Worm (Caenorhabditis elegans) whole organism, L4 larva: ENCODE results near the gene C17C3.11.

Experiments used
- F10B5.3 ChIP-seq: sonication (generic microtip); optimal IDR thresholded peaks from 2 replicates; lab custom pipeline; 2016; ENCODE audit warnings: mild to moderate bottlenecking, missing genetic modification characterization, missing compliant biosample characterization
- F26F4.8 ChIP-seq: fragments of 200-800 bp; sonication (Bioruptor generic); conservative IDR thresholded peaks from 2 replicates; pipeline ENCODE4 v1.3.6; 2022; ENCODE audit warnings: missing genetic modification characterization, missing compliant biosample characterization
- F37D6.2 ChIP-seq: sonication (generic microtip); optimal IDR thresholded peaks from 2 replicates; lab custom pipeline; 2016; ENCODE audit warnings: mild to moderate bottlenecking, missing genetic modification characterization, missing compliant biosample characterization
- F44E2.7 ChIP-seq: fragments of 200-800 bp; sonication (Bioruptor generic); IDR thresholded peaks from 2 replicates; pipeline ENCODE4 v2.1.2; 2022; ENCODE audit warnings: missing genetic modification characterization, missing compliant biosample characterization
- F49E8.2 ChIP-seq: sonication (generic microtip); optimal IDR thresholded peaks from 2 replicates; lab custom pipeline; 2016; ENCODE audit warnings: missing compliant biosample characterization, mild to moderate bottlenecking, missing genetic modification characterization, borderline replicate concordance
- T26A8.4 ChIP-seq: fragments of 200-800 bp; sonication (Bioruptor generic); IDR thresholded peaks from 2 replicates; pipeline ENCODE4 v1.3.6; 2022; ENCODE audit warnings: missing genetic modification characterization, missing compliant biosample characterization
- Y105C5A.15 ChIP-seq: fragments of 200-800 bp; sonication (Bioruptor generic); IDR thresholded peaks from 2 replicates; pipeline ENCODE4 v1.3.6; 2022; ENCODE audit warnings: missing genetic modification characterization, missing compliant biosample characterization
- Y5F2A.4 ChIP-seq: fragments of 200-800 bp; sonication (Bioruptor generic); optimal IDR thresholded peaks from 2 replicates; lab custom pipeline; 2018; ENCODE audit warnings: mild to moderate bottlenecking, missing genetic modification characterization, missing compliant biosample characterization
- Y75B8A.6 ChIP-seq: fragments of 200-800 bp; sonication (Bioruptor generic); IDR thresholded peaks from 2 replicates; pipeline ENCODE4 v1.3.6; 2022; ENCODE audit warnings: missing genetic modification reagents, missing genetic modification characterization, missing compliant biosample characterization
- attf-4 ChIP-seq: sonication (generic microtip); optimal IDR thresholded peaks from 3 replicates; lab custom pipeline; 2017; ENCODE audit warnings: missing biosample characterization, missing genetic modification characterization
- ceh-20 ChIP-seq: fragments of 200-800 bp; sonication (Bioruptor generic); IDR thresholded peaks from 2 replicates; pipeline ENCODE4 v1.3.6; 2022; ENCODE audit warnings: missing genetic modification reagents, missing genetic modification characterization, missing compliant biosample characterization
- ceh-28 ChIP-seq: fragments of 150-350 bp; optimal IDR thresholded peaks from 2 replicates; lab custom pipeline; 2014; ENCODE audit warnings: missing biosample characterization, missing genetic modification reagents, missing genetic modification characterization
- ceh-32 ChIP-seq: sonication (generic microtip); optimal IDR thresholded peaks from 2 replicates; lab custom pipeline; 2016; ENCODE audit warnings: mild to moderate bottlenecking, missing genetic modification characterization, missing compliant biosample characterization; ENCODE audit not compliant: poor library complexity
- ceh-44 ChIP-seq: fragments of 200-800 bp; sonication (Bioruptor generic); IDR thresholded peaks from 2 replicates; pipeline ENCODE4 v1.3.6; 2022; ENCODE audit warnings: missing genetic modification reagents, missing genetic modification characterization, missing compliant biosample characterization
- ceh-62 ChIP-seq: sonication (generic microtip); optimal IDR thresholded peaks from 2 replicates; lab custom pipeline; 2017; ENCODE audit warnings: missing biosample characterization, missing genetic modification characterization
- ces-1 ChIP-seq: fragments of 150-350 bp; sonication (generic microtip); optimal IDR thresholded peaks from 4 replicates; lab custom pipeline; 2014; ENCODE audit warnings: missing biosample characterization, missing genetic modification reagents, missing genetic modification characterization
- cey-2 ChIP-seq: sonication (generic microtip); optimal IDR thresholded peaks from 3 replicates; lab custom pipeline; 2017; ENCODE audit warnings: missing genetic modification characterization, mild to moderate bottlenecking, missing compliant biosample characterization, antibody characterized with exemption, borderline replicate concordance; ENCODE audit not compliant: insufficient read depth
- daf-12 ChIP-seq: fragments of 150-350 bp; optimal IDR thresholded peaks from 2 replicates; lab custom pipeline; 2014; ENCODE audit warnings: missing biosample characterization, missing genetic modification reagents, missing genetic modification characterization
- daf-16 ChIP-seq, 3 experiments: sonication (generic microtip); optimal IDR thresholded peaks; 2 replicates each; lab custom pipeline; 2016 to 2017; ENCODE audit warnings: missing genetic modification characterization in 3 of 3, missing genetic modification reagents in 3 of 3, mild to moderate bottlenecking in 2 of 3, missing compliant biosample characterization in 2 of 3, missing biosample characterization in 1 of 3, moderate library complexity in 1 of 3
- dmd-9 ChIP-seq: fragments of 200-800 bp; sonication (Bioruptor generic); IDR thresholded peaks from 2 replicates; pipeline ENCODE4 v1.3.6; 2022; ENCODE audit warnings: missing genetic modification reagents, missing genetic modification characterization, missing compliant biosample characterization
- egl-27 ChIP-seq: sonication (generic microtip); optimal IDR thresholded peaks from 3 replicates; lab custom pipeline; 2017; ENCODE audit warnings: missing biosample characterization, missing genetic modification reagents, missing genetic modification characterization
- fkh-10 ChIP-seq: fragments of 150-350 bp; optimal IDR thresholded peaks from 2 replicates; lab custom pipeline; 2014; ENCODE audit warnings: missing biosample characterization, missing genetic modification reagents, missing genetic modification characterization
- fos-1 ChIP-seq: fragments of 150-350 bp; optimal IDR thresholded peaks from 2 replicates; lab custom pipeline; 2014; ENCODE audit warnings: missing biosample characterization, missing genetic modification characterization
- hlh-30 ChIP-seq: sonication (generic microtip); optimal IDR thresholded peaks from 2 replicates; lab custom pipeline; 2017; ENCODE audit warnings: antibody characterized with exemption, mild to moderate bottlenecking, missing genetic modification characterization, missing compliant biosample characterization; ENCODE audit not compliant: insufficient read depth
- lin-13 ChIP-seq: fragments of 150-350 bp; optimal IDR thresholded peaks from 2 replicates; lab custom pipeline; 2014; ENCODE audit warnings: missing biosample characterization, missing genetic modification reagents, missing genetic modification characterization
- lin-38 ChIP-seq: fragments of 200-800 bp; sonication (Bioruptor generic); IDR thresholded peaks from 2 replicates; pipeline ENCODE4 v1.3.6; 2022; ENCODE audit warnings: missing genetic modification reagents, missing genetic modification characterization, missing compliant biosample characterization
- lin-39 ChIP-seq: fragments of 150-350 bp; optimal IDR thresholded peaks from 2 replicates; lab custom pipeline; 2014; ENCODE audit warnings: missing biosample characterization, missing genetic modification reagents, missing genetic modification characterization
- lir-3 ChIP-seq: sonication (generic microtip); optimal IDR thresholded peaks from 2 replicates; lab custom pipeline; 2016; ENCODE audit warnings: mild to moderate bottlenecking, missing genetic modification characterization, missing compliant biosample characterization
- madf-9 ChIP-seq: fragments of 200-800 bp; sonication (Bioruptor generic); conservative IDR thresholded peaks from 2 replicates; pipeline ENCODE4 v1.3.6; 2022; ENCODE audit warnings: missing genetic modification reagents, missing genetic modification characterization, missing compliant biosample characterization
- mdt-29 ChIP-seq: fragments of 200-800 bp; sonication (Bioruptor generic); IDR thresholded peaks from 2 replicates; pipeline ENCODE4 v1.3.6; 2022; ENCODE audit warnings: missing genetic modification reagents, missing genetic modification characterization, missing compliant biosample characterization
- mes-2 ChIP-seq: sonication (generic microtip); optimal IDR thresholded peaks from 2 replicates; lab custom pipeline; 2016; ENCODE audit warnings: missing genotype, mild to moderate bottlenecking, missing genetic modification characterization, missing compliant biosample characterization; ENCODE audit not compliant: poor library complexity, severe bottlenecking
- mxl-2 ChIP-seq: fragments of 200-800 bp; sonication (Bioruptor generic); conservative IDR thresholded peaks from 2 replicates; pipeline ENCODE4 v1.3.6; 2022; ENCODE audit warnings: missing genetic modification reagents, missing genetic modification characterization, missing compliant biosample characterization
- nhr-10 ChIP-seq: fragments of 150-350 bp; optimal IDR thresholded peaks from 2 replicates; lab custom pipeline; 2014; ENCODE audit warnings: missing biosample characterization, missing genetic modification characterization
- nhr-102 ChIP-seq: sonication (generic microtip); optimal IDR thresholded peaks from 2 replicates; lab custom pipeline; 2016; ENCODE audit warnings: mild to moderate bottlenecking, missing genetic modification characterization, moderate library complexity, missing compliant biosample characterization
- nhr-237 ChIP-seq: sonication (generic microtip); optimal IDR thresholded peaks from 2 replicates; lab custom pipeline; 2017; ENCODE audit warnings: missing biosample characterization, missing genetic modification characterization
- nhr-25 ChIP-seq: sonication (generic microtip); optimal IDR thresholded peaks from 2 replicates; lab custom pipeline; 2017; ENCODE audit warnings: missing genetic modification characterization, mild to moderate bottlenecking, missing compliant biosample characterization, antibody characterized with exemption, moderate library complexity, borderline replicate concordance; ENCODE audit not compliant: insufficient read depth
- nhr-28 ChIP-seq: fragments of 150-350 bp; optimal IDR thresholded peaks from 2 replicates; lab custom pipeline; 2014; ENCODE audit warnings: missing biosample characterization, missing genetic modification characterization
- nhr-41 ChIP-seq: fragments of 200-800 bp; sonication (Bioruptor generic); IDR thresholded peaks from 2 replicates; pipeline ENCODE4 v1.3.6; 2022; ENCODE audit warnings: missing genetic modification reagents, missing genetic modification characterization, missing compliant biosample characterization
- nhr-76 ChIP-seq: fragments of 150-350 bp; optimal IDR thresholded peaks from 2 replicates; lab custom pipeline; 2014; ENCODE audit warnings: missing biosample characterization, missing genetic modification characterization
- pqm-1 ChIP-seq: sonication (generic microtip); optimal IDR thresholded peaks from 2 replicates; lab custom pipeline; 2017; ENCODE audit warnings: missing biosample characterization, missing genetic modification characterization
- saeg-2 ChIP-seq: fragments of 200-800 bp; sonication (Bioruptor generic); IDR thresholded peaks from 2 replicates; pipeline ENCODE4 v1.3.6; 2022; ENCODE audit warnings: missing genetic modification reagents, missing genetic modification characterization, missing compliant biosample characterization
- sdz-12 ChIP-seq: fragments of 200-800 bp; sonication (Bioruptor generic); optimal IDR thresholded peaks from 2 replicates; lab custom pipeline; 2018; ENCODE audit warnings: mild to moderate bottlenecking, missing genetic modification characterization, missing compliant biosample characterization
- set-16 ChIP-seq: fragments of 200-800 bp; sonication (Bioruptor generic); IDR thresholded peaks from 2 replicates; pipeline ENCODE4 v1.3.6; 2022; ENCODE audit warnings: missing genetic modification reagents, missing genetic modification characterization, missing compliant biosample characterization
- spr-3 ChIP-seq: fragments of 200-800 bp; sonication (Bioruptor generic); optimal IDR thresholded peaks from 2 replicates; lab custom pipeline; 2018; ENCODE audit warnings: mild to moderate bottlenecking, missing genetic modification characterization, missing compliant biosample characterization
- tra-1 ChIP-seq: fragments of 200-800 bp; sonication (Bioruptor generic); IDR thresholded peaks from 2 replicates; pipeline ENCODE4 v1.3.6; 2022; ENCODE audit warnings: missing genetic modification reagents, missing genetic modification characterization, missing compliant biosample characterization
- unc-130 ChIP-seq: sonication (generic microtip); optimal IDR thresholded peaks from 2 replicates; lab custom pipeline; 2016; ENCODE audit warnings: missing genetic modification reagents, missing genetic modification characterization, missing compliant biosample characterization
- unc-62 ChIP-seq, 3 experiments: fragments of 150-350 bp in 1 of 3; sonication (generic microtip); optimal IDR thresholded peaks in 2 of 3; peaks in 1 of 3; 1 replicate in 1 of 3; 2 replicates in 2 of 3; lab custom pipeline; 2014 to 2017; ENCODE audit warnings: missing biosample characterization in 3 of 3, missing genetic modification characterization in 3 of 3, missing genetic modification reagents in 3 of 3, missing genotype in 1 of 3
- zfp-2 ChIP-seq: sonication (generic microtip); optimal IDR thresholded peaks from 2 replicates; lab custom pipeline; 2016; ENCODE audit warnings: mild to moderate bottlenecking, missing genetic modification characterization, missing compliant biosample characterization
- ztf-11 ChIP-seq: fragments of 150-350 bp; optimal IDR thresholded peaks from 2 replicates; lab custom pipeline; 2014; ENCODE audit warnings: missing biosample characterization, missing genetic modification characterization

C17C3.11 gene

DNA sequence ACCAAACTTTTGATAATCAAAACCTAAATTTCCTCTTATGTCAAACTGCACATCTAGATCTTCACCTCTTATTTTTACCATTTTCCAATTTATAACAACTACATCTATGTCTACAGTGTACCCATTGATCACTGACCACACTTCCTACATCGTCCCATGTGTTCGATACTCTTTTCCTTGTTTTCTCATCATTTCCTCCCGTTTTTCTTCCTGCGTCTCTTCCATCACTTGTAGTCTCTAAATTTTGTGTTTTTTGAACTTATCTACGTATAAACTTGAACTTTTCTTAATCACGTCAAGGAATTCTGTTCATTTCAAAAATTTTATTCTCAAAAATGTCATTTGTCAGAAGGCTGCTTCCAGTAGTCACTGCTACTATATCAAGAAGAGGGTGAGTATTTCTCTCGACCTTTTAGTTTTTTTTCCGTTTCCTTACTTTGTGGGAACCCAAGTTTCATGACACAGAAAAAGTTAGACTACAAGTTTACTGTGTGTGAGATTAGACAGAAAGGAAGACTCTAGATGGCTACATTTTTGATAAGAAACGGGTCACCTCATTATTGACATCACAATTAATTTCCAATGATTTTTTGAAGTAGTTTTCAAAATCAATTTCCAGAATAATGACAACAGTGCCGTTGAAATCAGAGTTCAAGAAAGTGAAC lies 34.6 kb downstream of the C17C3.11 start (continued):
- TF ChIP-seq F49E8.2 (tag; lab: Kevin White, UChicago) = no peak
- no peak for TF ChIP-seq mxl-2 (GFP tag; lab: Robert Waterston, UW)
- no peak for TF ChIP-seq F26F4.8 (GFP tag; lab: Robert Waterston, UW)
- TF ChIP-seq lin-38 (GFP tag; lab: Robert Waterston, UW) = no peak
- TF ChIP-seq ztf-11 (tag; lab: Kevin White, UChicago) = no peak
- no peak for TF ChIP-seq nhr-76 (tag; lab: Kevin White, UChicago)
- peak; percentile 7 for TF ChIP-seq lin-13 (GFP tag; lab: Kevin White, UChicago)
- TF ChIP-seq madf-9 (GFP tag; lab: Robert Waterston, UW) = no peak
- TF ChIP-seq sdz-12 (GFP tag; lab: Kevin White, UChicago) = no peak
- no peak for TF ChIP-seq attf-4 (tag; lab: Kevin White, UChicago)
- no peak for TF ChIP-seq unc-62 (GFP tag; optimal IDR thresholded peaks at IDR 0.05 in 1 of 2; lab: Kevin White, UChicago)
- no peak for TF ChIP-seq unc-62 (tag; optimal IDR thresholded peaks at IDR 0.05; lab: Kevin White, UChicago)
- TF ChIP-seq F37D6.2 (tag; lab: Kevin White, UChicago) = no peak
- TF ChIP-seq set-16 (GFP tag; lab: Robert Waterston, UW) = no peak
- no peak for TF ChIP-seq tra-1 (GFP tag; lab: Robert Waterston, UW)
- TF ChIP-seq nhr-41 = no peak
- peak; percentile 71 for TF ChIP-seq cey-2 (tag; lab: Kevin White, UChicago)
- TF ChIP-seq daf-16 (GFP tag; optimal IDR thresholded peaks at IDR 0.05; lab: Kevin White, UChicago) = peak in 1 of 2 experiments; percentile 0
- TF ChIP-seq daf-16 (tag; optimal IDR thresholded peaks at IDR 0.05; lab: Kevin White, UChicago) = peak; percentile 75
- TF ChIP-seq lir-3 (tag; lab: Kevin White, UChicago) = no peak
- TF ChIP-seq fos-1 (tag; lab: Kevin White, UChicago) = no peak
- TF ChIP-seq ceh-62 (tag; lab: Kevin White, UChicago) = no peak
- TF ChIP-seq F10B5.3 = no peak
- peak; percentile 22 for TF ChIP-seq mes-2
- no peak for TF ChIP-seq spr-3 (GFP tag; lab: Kevin White, UChicago)
- TF ChIP-seq T26A8.4 (GFP tag; lab: Robert Waterston, UW) = no peak
- TF ChIP-seq zfp-2 (tag; lab: Kevin White, UChicago) = no peak
- no peak for TF ChIP-seq pqm-1 (tag; lab: Kevin White, UChicago)
- TF ChIP-seq nhr-10 = peak; percentile 87
- no peak for TF ChIP-seq fkh-10 (GFP tag; lab: Kevin White, UChicago)
- TF ChIP-seq egl-27 (tag; lab: Kevin White, UChicago) = no peak
- TF ChIP-seq dmd-9 (GFP tag; lab: Robert Waterston, UW) = no peak
- no peak for TF ChIP-seq F44E2.7
- no peak for TF ChIP-seq saeg-2 (GFP tag; lab: Robert Waterston, UW)
- peak; percentile 61 for TF ChIP-seq nhr-25 (tag; lab: Kevin White, UChicago)
- no peak for TF ChIP-seq lin-39 (tag; lab: Kevin White, UChicago)
- peak; percentile 52 for TF ChIP-seq hlh-30
- TF ChIP-seq ceh-20 (GFP tag; lab: Robert Waterston, UW) = peak; percentile 49; the same call in 1 of the 2 replicates
- no peak for TF ChIP-seq ceh-32
- TF ChIP-seq unc-130 (GFP tag; lab: Kevin White, UChicago) = no peak
- TF ChIP-seq nhr-28 (tag; lab: Kevin White, UChicago) = peak; percentile 91
- no peak for TF ChIP-seq ceh-44 (GFP tag; lab: Robert Waterston, UW)
- no peak for TF ChIP-seq Y75B8A.6 (GFP tag; lab: Robert Waterston, UW)
- no peak for TF ChIP-seq ceh-28 (tag; lab: Kevin White, UChicago)
- no peak for TF ChIP-seq ces-1 (GFP tag; lab: Kevin White, UChicago)
- TF ChIP-seq Y105C5A.15 (GFP tag; lab: Robert Waterston, UW) = no peak
- no peak for TF ChIP-seq daf-12 (tag; lab: Kevin White, UChicago)
- no peak for TF ChIP-seq Y5F2A.4 (GFP tag; lab: Kevin White, UChicago)
- TF ChIP-seq nhr-102 (tag; lab: Kevin White, UChicago) = no peak
- TF ChIP-seq nhr-237 (tag; lab: Kevin White, UChicago) = no peak
- TF ChIP-seq mdt-29 (GFP tag; lab: Robert Waterston, UW) = no peak
